Worm (Caenorhabditis elegans): ENCODE results near the gene F14F8.9.

F14F8.9 gene

ce11 chrV:16695499-16695898 lies 27.1 kb upstream of the F14F8.9 start:
- no peak for TF ChIP-seq lin-11 (tag; optimal IDR thresholded peaks at IDR 0.05)
- no peak for TF ChIP-seq crh-2 (tag; optimal IDR thresholded peaks at IDR 0.05)

DNA sequence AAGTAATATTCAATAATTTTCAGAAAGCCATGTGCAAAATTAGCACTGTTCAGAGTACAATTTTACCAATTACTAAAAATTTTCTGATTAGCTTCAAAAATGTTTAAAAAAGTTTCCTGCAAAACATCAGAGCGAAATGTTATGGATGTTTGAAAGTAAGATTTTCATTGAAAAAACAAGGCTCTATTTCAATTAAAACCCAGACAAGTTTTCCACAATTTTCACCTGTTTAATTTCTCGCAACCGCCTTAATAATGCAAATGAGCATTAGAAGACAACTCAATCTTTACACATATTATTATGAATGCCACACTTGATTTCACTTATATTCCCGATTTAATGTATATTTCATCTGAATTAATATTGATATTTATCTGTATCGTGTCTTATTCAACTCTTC lies 26.2 kb upstream of the F14F8.9 start, which contains the start of gene srz-101:
TSS of gene srz-101 (plus strand) at position 301 of the 400 bp plus-strand sequence.
- TF ChIP-seq elt-3 (tag; optimal IDR thresholded peaks at IDR 0.05) (no peak), dmd-4 (tag; optimal IDR thresholded peaks at IDR 0.05) (no peak)

DNA sequence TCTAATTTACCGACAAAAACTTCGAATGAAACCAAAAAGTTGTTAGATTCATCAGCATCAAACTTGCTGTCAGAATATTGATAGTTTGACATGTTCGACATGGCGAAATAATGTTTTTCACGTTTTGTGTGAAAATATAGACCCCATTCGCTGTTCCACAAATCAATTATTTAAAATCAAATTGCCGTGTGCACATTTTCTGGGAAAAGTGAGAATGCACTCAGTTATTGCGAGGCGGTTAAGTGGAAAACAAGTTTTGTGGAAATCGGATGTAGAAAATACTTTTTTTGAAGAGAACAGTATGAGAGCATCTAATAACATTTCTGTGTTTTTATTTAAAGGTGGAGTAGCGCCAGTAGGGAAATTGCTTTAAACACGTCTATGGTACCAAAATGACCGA lies 25.4 kb upstream of the F14F8.9 start, which contains the start of gene srw-42:
TSS of gene srw-42 (minus strand) at position 101 of the 400 bp plus-strand sequence.
- TF ChIP-seq C34F6.9 (tag; optimal IDR thresholded peaks at IDR 0.05) (no peak), Y55F3AM.14 (GFP tag; optimal IDR thresholded peaks at IDR 0.05) (no peak), dmd-4 (tag; optimal IDR thresholded peaks at IDR 0.05) (no peak), ceh-16 (tag; optimal IDR thresholded peaks at IDR 0.05) (no peak), elt-1 (tag; optimal IDR thresholded peaks at IDR 0.05) (no peak), sem-4 (tag; optimal IDR thresholded peaks at IDR 0.05) (no peak), zag-1 (tag; optimal IDR thresholded peaks at IDR 0.05) (no peak), peb-1 (tag; optimal IDR thresholded peaks at IDR 0.05) (no peak), ztf-1 (GFP tag; conservative IDR thresholded peaks at IDR 0.05) (no peak), R02D3.7 (tag; optimal IDR thresholded peaks at IDR 0.05) (no peak), lin-39 (tag; optimal IDR thresholded peaks at IDR 0.05) (no peak), nhr-11 (tag; optimal IDR thresholded peaks at IDR 0.05) (no peak), lin-11 (tag; optimal IDR thresholded peaks at IDR 0.05) (no peak), unc-55 (GFP tag; optimal IDR thresholded peaks at IDR 0.05) (no peak), mab-5 (tag; optimal IDR thresholded peaks at IDR 0.05) (no peak), nhr-77 (tag; optimal IDR thresholded peaks at IDR 0.05) (no peak)

- TF ChIP-seq ztf-4 (tag; optimal IDR thresholded peaks at IDR 0.05) (no peak), nhr-23 (tag; optimal IDR thresholded peaks at IDR 0.05) (no peak), ZK546.5 (tag; optimal IDR thresholded peaks at IDR 0.05) (no peak), elt-3 (tag; optimal IDR thresholded peaks at IDR 0.05) (no peak), nhr-21 (tag; optimal IDR thresholded peaks at IDR 0.05) (no peak), gmeb-1 (tag; optimal IDR thresholded peaks at IDR 0.05) (no peak), sem-4 (tag; optimal IDR thresholded peaks at IDR 0.05) (no peak), snpc-4 (tag; optimal IDR thresholded peaks at IDR 0.05) (no peak), ztf-1 (GFP tag; conservative IDR thresholded peaks at IDR 0.05) (no peak), nhr-11 (tag; optimal IDR thresholded peaks at IDR 0.05) (no peak), R02D3.7 (tag; optimal IDR thresholded peaks at IDR 0.05) (no peak)
These were observed 24.6 kb upstream of the F14F8.9 start for ce11 chrV:16692988-16693387.

ce11 chrV:16687227-16687626 lies 18.9 kb upstream of the F14F8.9 start, which contains the start of gene srz-102:
TSS of gene srz-102 (plus strand) at chrV:16687527.
- TF ChIP-seq Y55F3AM.14 (GFP tag; optimal IDR thresholded peaks at IDR 0.05) (no peak), alr-1 (tag; optimal IDR thresholded peaks at IDR 0.05) (no peak), blmp-1 (tag; optimal IDR thresholded peaks at IDR 0.05; ENCODE audit: insufficient read depth) (no peak), egl-27 (tag; optimal IDR thresholded peaks at IDR 0.05) (no peak), nhr-21 (tag; optimal IDR thresholded peaks at IDR 0.05) (no peak), crh-2 (tag; optimal IDR thresholded peaks at IDR 0.05) (no peak), nhr-77 (tag; optimal IDR thresholded peaks at IDR 0.05) (no peak), zag-1 (tag; optimal IDR thresholded peaks at IDR 0.05) (no peak), nhr-11 (tag; optimal IDR thresholded peaks at IDR 0.05) (no peak), lin-11 (tag; optimal IDR thresholded peaks at IDR 0.05) (no peak), aly-2 (tag; optimal IDR thresholded peaks at IDR 0.05) (no peak), nhr-6 (tag; optimal IDR thresholded peaks at IDR 0.05) (no peak), lsy-2 (tag; optimal IDR thresholded peaks at IDR 0.05) (no peak), nhr-12 (tag; optimal IDR thresholded peaks at IDR 0.05) (no peak), ama-1 (optimal IDR thresholded peaks at IDR 0.05) (no peak), F13H6.1 (tag; optimal IDR thresholded peaks at IDR 0.05) (no peak), dmd-4 (tag; optimal IDR thresholded peaks at IDR 0.05) (no peak), ztf-4 (tag; optimal IDR thresholded peaks at IDR 0.05) (no peak), mbf-1 (tag; optimal IDR thresholded peaks at IDR 0.05) (no peak), mdl-1 (tag; optimal IDR thresholded peaks at IDR 0.05) (no peak)
